Worm (Caenorhabditis elegans): ENCODE measurements around the gene cdo-1.

DNA sequence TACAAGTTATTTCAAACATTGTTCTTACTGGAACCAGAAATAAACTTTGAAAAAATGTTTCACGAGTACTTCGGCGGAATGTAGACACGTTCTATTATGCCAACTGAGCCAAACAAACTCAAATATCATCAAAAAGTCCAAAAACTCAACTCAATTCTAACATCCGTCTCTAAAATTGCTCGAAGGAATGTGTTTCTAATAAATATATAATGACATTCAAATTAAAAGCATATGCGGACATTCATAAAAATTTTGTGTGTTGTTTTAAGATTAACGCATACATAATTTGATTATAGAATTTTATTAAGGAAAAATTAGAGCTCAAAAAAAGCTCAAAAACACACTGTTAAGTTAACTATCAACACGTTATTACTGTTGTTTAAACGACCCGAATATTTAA, 17.9 kb downstream of the cdo-1 start:
- TF ChIP-seq jun-1 (tag; optimal IDR thresholded peaks at IDR 0.05) (no peak), R02D3.7 (tag; optimal IDR thresholded peaks at IDR 0.05) (no peak), ztf-4 (tag; optimal IDR thresholded peaks at IDR 0.05) (no peak), ceh-82 (tag; optimal IDR thresholded peaks at IDR 0.05) (no peak), nhr-11 (tag; optimal IDR thresholded peaks at IDR 0.05) (no peak), snpc-4 (tag; optimal IDR thresholded peaks at IDR 0.05) (no peak), nhr-12 (tag; optimal IDR thresholded peaks at IDR 0.05) (no peak), nhr-43 (tag; optimal IDR thresholded peaks at IDR 0.05; ENCODE audit: poor library complexity, severe bottlenecking) (no peak), egl-27 (tag; optimal IDR thresholded peaks at IDR 0.05) (no peak), lin-15B (tag; optimal IDR thresholded peaks at IDR 0.05) (no peak), ztf-11 (tag; optimal IDR thresholded peaks at IDR 0.05) (no peak), fos-1 (tag; optimal IDR thresholded peaks at IDR 0.05) (no peak)
